Worm (Caenorhabditis elegans) whole organism, L1 larva: Measurements from ENCODE around the gene F32H5.4.

Experiments used
- C04F5.9 ChIP-seq: sonication (generic microtip); optimal IDR thresholded peaks from 2 replicates; lab custom pipeline; 2016; ENCODE audit warnings: missing genetic modification characterization, missing compliant biosample characterization
- C34B4.2 ChIP-seq: sonication (generic microtip); optimal IDR thresholded peaks from 2 replicates; lab custom pipeline; 2017; ENCODE audit warnings: mild to moderate bottlenecking, missing genetic modification characterization, missing compliant biosample characterization
- Y116A8C.19 ChIP-seq: sonication (generic microtip); optimal IDR thresholded peaks from 2 replicates; lab custom pipeline; 2016; ENCODE audit warnings: missing compliant biosample characterization, missing genetic modification characterization, borderline replicate concordance
- aha-1 ChIP-seq: fragments of 150-350 bp; optimal IDR thresholded peaks from 2 replicates; lab custom pipeline; 2014; ENCODE audit warnings: missing biosample characterization, missing genetic modification characterization
- aly-2 ChIP-seq: fragments of 150-350 bp; optimal IDR thresholded peaks from 2 replicates; lab custom pipeline; 2014; ENCODE audit warnings: missing biosample characterization, missing genetic modification characterization
- blmp-1 ChIP-seq: fragments of 150-350 bp; optimal IDR thresholded peaks from 2 replicates; lab custom pipeline; 2014; ENCODE audit warnings: missing biosample characterization, missing genetic modification characterization
- ceh-63 ChIP-seq: fragments of 200-800 bp; sonication (Bioruptor generic); optimal IDR thresholded peaks from 2 replicates; lab custom pipeline; 2018; ENCODE audit warnings: mild to moderate bottlenecking, missing genetic modification characterization, missing compliant biosample characterization
- ceh-8 ChIP-seq: fragments of 200-800 bp; sonication (Bioruptor generic); optimal IDR thresholded peaks from 2 replicates; lab custom pipeline; 2018; ENCODE audit warnings: mild to moderate bottlenecking, missing genetic modification characterization, moderate library complexity, missing compliant biosample characterization
- ces-1 ChIP-seq: fragments of 150-350 bp; optimal IDR thresholded peaks from 2 replicates; lab custom pipeline; 2014; ENCODE audit warnings: missing biosample characterization, missing genetic modification reagents, missing genetic modification characterization
- dpl-1 ChIP-seq, 3 experiments: fragments of 150-350 bp in 2 of 3; sonication (generic microtip) in 1 of 3; optimal IDR thresholded peaks; 2 replicates each; lab custom pipeline; 2014 to 2017; ENCODE audit warnings: missing biosample characterization in 3 of 3, missing genetic modification characterization in 3 of 3, missing genetic modification reagents in 3 of 3
- dsc-1 ChIP-seq: sonication (generic microtip); optimal IDR thresholded peaks from 2 replicates; lab custom pipeline; 2016; ENCODE audit warnings: mild to moderate bottlenecking, missing genetic modification characterization, missing compliant biosample characterization
- efl-1 ChIP-seq, 4 experiments: fragments of 150-350 bp; optimal IDR thresholded peaks in 3 of 4; peaks in 1 of 4; 1 replicate in 1 of 4; 2 replicates in 3 of 4; lab custom pipeline; 2014; ENCODE audit warnings: missing biosample characterization in 2 of 4, missing genetic modification characterization in 2 of 4, missing genetic modification reagents in 2 of 4
- efl-3 ChIP-seq: fragments of 200-800 bp; sonication (Bioruptor generic); optimal IDR thresholded peaks from 2 replicates; lab custom pipeline; 2018; ENCODE audit warnings: mild to moderate bottlenecking, missing genetic modification characterization, missing compliant biosample characterization
- egl-27 ChIP-seq, 2 experiments: fragments of 150-350 bp in 1 of 2; sonication (generic microtip); optimal IDR thresholded peaks; 3 replicates each; lab custom pipeline; 2017 to 2018; ENCODE audit warnings: missing biosample characterization in 2 of 2, missing genetic modification characterization in 2 of 2, missing genetic modification reagents in 2 of 2
- fkh-10 ChIP-seq: sonication (generic microtip); optimal IDR thresholded peaks from 2 replicates; lab custom pipeline; 2017; ENCODE audit warnings: missing biosample characterization, missing genetic modification reagents, missing genetic modification characterization
- fkh-4 ChIP-seq: sonication (generic microtip); optimal IDR thresholded peaks from 2 replicates; lab custom pipeline; 2016; ENCODE audit warnings: missing compliant biosample characterization, missing genetic modification characterization, borderline replicate concordance
- fos-1 ChIP-seq: fragments of 150-350 bp; optimal IDR thresholded peaks from 2 replicates; lab custom pipeline; 2014; ENCODE audit warnings: missing biosample characterization, missing genetic modification characterization
- grh-1 ChIP-seq: fragments of 200-800 bp; sonication (Bioruptor generic); IDR thresholded peaks from 2 replicates; pipeline ENCODE4 v1.3.6; 2022; ENCODE audit warnings: missing genetic modification reagents, missing genetic modification characterization, missing compliant biosample characterization
- hpl-2 ChIP-seq: fragments of 150-350 bp; optimal IDR thresholded peaks from 2 replicates; lab custom pipeline; 2014; ENCODE audit warnings: missing biosample characterization, missing genetic modification reagents, missing genetic modification characterization
- irx-1 ChIP-seq: sonication (generic microtip); optimal IDR thresholded peaks from 2 replicates; lab custom pipeline; 2016; ENCODE audit warnings: missing genetic modification characterization, missing compliant biosample characterization
- isw-1 ChIP-seq: fragments of 200-800 bp; sonication (Bioruptor generic); IDR thresholded peaks from 2 replicates; pipeline ENCODE4 v1.3.6; 2022; ENCODE audit warnings: missing genetic modification characterization, missing compliant biosample characterization
- jun-1 ChIP-seq: fragments of 150-350 bp; optimal IDR thresholded peaks from 2 replicates; lab custom pipeline; 2014; ENCODE audit warnings: missing biosample characterization, missing genetic modification reagents, missing genetic modification characterization
- lin-13 ChIP-seq: fragments of 150-350 bp; optimal IDR thresholded peaks from 2 replicates; lab custom pipeline; 2014; ENCODE audit warnings: missing biosample characterization, missing genetic modification reagents, missing genetic modification characterization
- lin-14 ChIP-seq: fragments of 200-800 bp; sonication (Bioruptor generic); optimal IDR thresholded peaks from 2 replicates; lab custom pipeline; 2018; ENCODE audit warnings: mild to moderate bottlenecking, missing genetic modification characterization, moderate library complexity, missing compliant biosample characterization
- lsy-2 ChIP-seq, 2 experiments: fragments of 150-350 bp; optimal IDR thresholded peaks; 2 replicates each; lab custom pipeline; 2014; ENCODE audit warnings: missing biosample characterization in 2 of 2, missing genetic modification characterization in 2 of 2
- mdl-1 ChIP-seq, 2 experiments: fragments of 150-350 bp; optimal IDR thresholded peaks; 2 replicates each; lab custom pipeline; 2014 to 2017; ENCODE audit warnings: missing biosample characterization in 2 of 2, missing genetic modification characterization in 2 of 2, inconsistent platforms in 1 of 2
- mef-2 ChIP-seq: fragments of 150-350 bp; optimal IDR thresholded peaks from 2 replicates; lab custom pipeline; 2014; ENCODE audit warnings: missing biosample characterization, missing genetic modification characterization
- mep-1 ChIP-seq: fragments of 150-350 bp; optimal IDR thresholded peaks from 2 replicates; lab custom pipeline; 2014; ENCODE audit warnings: missing biosample characterization, missing genetic modification characterization
- nhr-11 ChIP-seq: fragments of 150-350 bp; optimal IDR thresholded peaks from 2 replicates; lab custom pipeline; 2014; ENCODE audit warnings: missing biosample characterization, missing genetic modification characterization
- nhr-12 ChIP-seq: sonication (generic microtip); optimal IDR thresholded peaks from 2 replicates; lab custom pipeline; 2017; ENCODE audit warnings: missing biosample characterization, missing genetic modification characterization
- nhr-19 ChIP-seq: fragments of 200-800 bp; sonication (Bioruptor generic); conservative IDR thresholded peaks from 2 replicates; pipeline ENCODE4 v1.3.6; 2022; ENCODE audit warnings: missing genetic modification characterization, missing compliant biosample characterization
- nhr-20 ChIP-seq: sonication (generic microtip); optimal IDR thresholded peaks from 2 replicates; lab custom pipeline; 2016; ENCODE audit warnings: mild to moderate bottlenecking, missing genetic modification characterization, missing compliant biosample characterization
- nhr-47 ChIP-seq: sonication (generic microtip); optimal IDR thresholded peaks from 2 replicates; lab custom pipeline; 2016; ENCODE audit warnings: mild to moderate bottlenecking, missing genetic modification characterization, moderate library complexity, missing compliant biosample characterization
- nhr-76 ChIP-seq: sonication (generic microtip); optimal IDR thresholded peaks from 2 replicates; lab custom pipeline; 2017; ENCODE audit warnings: missing biosample characterization, missing genetic modification characterization
- nhr-85 ChIP-seq: sonication (generic microtip); peaks from one replicate; lab custom pipeline; 2016; ENCODE audit warnings: missing genetic modification characterization, inconsistent platforms, missing compliant biosample characterization
- nhr-90 ChIP-seq: sonication (generic microtip); optimal IDR thresholded peaks from 2 replicates; lab custom pipeline; 2016; ENCODE audit warnings: mild to moderate bottlenecking, missing genetic modification characterization, missing compliant biosample characterization; ENCODE audit not compliant: poor library complexity
- pag-3 ChIP-seq: sonication (generic microtip); optimal IDR thresholded peaks from 2 replicates; lab custom pipeline; 2017; ENCODE audit warnings: missing genetic modification characterization, mild to moderate bottlenecking, missing compliant biosample characterization, antibody characterized with exemption, borderline replicate concordance; ENCODE audit not compliant: insufficient read depth
- pqm-1 ChIP-seq: sonication (generic microtip); optimal IDR thresholded peaks from 3 replicates; lab custom pipeline; 2017; ENCODE audit warnings: missing biosample characterization, missing genetic modification characterization
- rnt-1 ChIP-seq: sonication (generic microtip); optimal IDR thresholded peaks from 2 replicates; lab custom pipeline; 2016; ENCODE audit warnings: mild to moderate bottlenecking, missing genetic modification characterization, moderate library complexity, missing compliant biosample characterization
- snu-23 ChIP-seq: sonication (generic microtip); optimal IDR thresholded peaks from 2 replicates; lab custom pipeline; 2016; ENCODE audit warnings: missing genetic modification characterization, missing compliant biosample characterization
- sox-4 ChIP-seq: sonication (generic microtip); optimal IDR thresholded peaks from 2 replicates; lab custom pipeline; 2016; ENCODE audit warnings: missing genetic modification characterization, missing compliant biosample characterization
- sup-37 ChIP-seq: fragments of 200-800 bp; sonication (Bioruptor generic); optimal IDR thresholded peaks from 2 replicates; lab custom pipeline; 2018; ENCODE audit warnings: mild to moderate bottlenecking, missing genetic modification characterization, missing compliant biosample characterization
- swsn-7 ChIP-seq: sonication (generic microtip); optimal IDR thresholded peaks from 2 replicates; lab custom pipeline; 2016; ENCODE audit warnings: missing genetic modification characterization, missing compliant biosample characterization
- unc-130 ChIP-seq: fragments of 150-350 bp; optimal IDR thresholded peaks from 2 replicates; lab custom pipeline; 2017; ENCODE audit warnings: missing biosample characterization, missing genetic modification characterization, inconsistent platforms
- unc-30 ChIP-seq: sonication (generic microtip); optimal IDR thresholded peaks from 2 replicates; lab custom pipeline; 2017; ENCODE audit warnings: missing biosample characterization, missing genetic modification characterization
- unc-62 ChIP-seq: fragments of 150-350 bp; optimal IDR thresholded peaks from 2 replicates; lab custom pipeline; 2014; ENCODE audit warnings: missing biosample characterization, missing genetic modification reagents, missing genetic modification characterization
- unc-86 ChIP-seq: sonication (generic microtip); optimal IDR thresholded peaks from 2 replicates; lab custom pipeline; 2016; ENCODE audit warnings: missing genetic modification characterization, missing compliant biosample characterization
- unc-98 ChIP-seq: fragments of 200-800 bp; sonication (Bioruptor generic); IDR thresholded peaks from 2 replicates; pipeline ENCODE4 v1.3.6; 2022; ENCODE audit warnings: missing genetic modification characterization, missing compliant biosample characterization
- vab-15 ChIP-seq: sonication (generic microtip); optimal IDR thresholded peaks from 2 replicates; lab custom pipeline; 2017; ENCODE audit warnings: missing genotype, mild to moderate bottlenecking, missing genetic modification characterization, missing compliant biosample characterization
- xbp-1 ChIP-seq: sonication (generic microtip); optimal IDR thresholded peaks from 2 replicates; lab custom pipeline; 2016; ENCODE audit warnings: missing genetic modification characterization, missing compliant biosample characterization
- zag-1 ChIP-seq: fragments of 150-350 bp; optimal IDR thresholded peaks from 2 replicates; lab custom pipeline; 2014; ENCODE audit warnings: missing biosample characterization, missing genetic modification characterization
- ztf-11 ChIP-seq, 2 experiments: sonication (generic microtip); optimal IDR thresholded peaks; 2 replicates each; lab custom pipeline; 2016 to 2017; ENCODE audit warnings: missing genetic modification characterization in 2 of 2, missing biosample characterization in 1 of 2, missing compliant biosample characterization in 1 of 2
- ztf-4 ChIP-seq: fragments of 150-350 bp; optimal IDR thresholded peaks from 2 replicates; lab custom pipeline; 2014; ENCODE audit warnings: missing biosample characterization, missing genetic modification characterization

Gene F32H5.4

DNA sequence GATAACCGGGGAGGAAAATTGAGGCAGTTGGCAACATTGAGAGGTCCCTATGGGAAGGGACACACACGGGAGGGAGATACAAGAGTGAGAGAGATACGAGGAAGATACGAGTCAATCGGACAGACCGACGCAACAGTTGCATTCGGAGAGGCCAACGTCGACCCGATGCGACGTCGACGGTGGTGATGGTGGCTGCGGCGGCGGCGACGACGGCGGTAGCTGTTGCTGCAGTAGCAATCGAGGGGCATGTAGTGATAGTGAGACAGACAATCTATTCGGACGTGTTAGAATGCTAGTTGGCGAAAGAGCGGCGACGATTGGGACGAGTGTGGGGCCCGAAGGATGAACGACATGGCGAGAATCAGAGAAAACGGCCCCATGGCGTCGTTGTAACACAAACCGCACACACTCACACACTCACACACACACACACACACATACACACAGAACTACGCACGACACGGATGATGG lies 33.0 kb downstream of the F32H5.4 start:
- TF ChIP-seq ces-1 (no peak), pag-3 (tag; lab: Kevin White, UChicago) (no peak), xbp-1 (tag; lab: Kevin White, UChicago) (peak; percentile 12), nhr-47 (tag; lab: Kevin White, UChicago) (peak; percentile 18), rnt-1 (tag; lab: Kevin White, UChicago) (peak; percentile 79), jun-1 (tag; lab: Kevin White, UChicago) (no peak), sup-37 (no peak), snu-23 (GFP tag; lab: Kevin White, UChicago) (peak; percentile 49), vab-15 (tag; lab: Kevin White, UChicago) (no peak), Y116A8C.19 (tag; lab: Kevin White, UChicago) (no peak), nhr-76 (no peak), unc-86 (no peak), mdl-1 (tag; optimal IDR thresholded peaks at IDR 0.05; lab: Kevin White, UChicago) (peak in 1 of 2 experiments; percentile 17), fkh-10 (GFP tag; lab: Kevin White, UChicago) (no peak), mep-1 (no peak), fos-1 (tag; lab: Kevin White, UChicago) (no peak), isw-1 (no peak), nhr-11 (no peak), ztf-4 (tag; lab: Kevin White, UChicago) (no peak), egl-27 (tag; optimal IDR thresholded peaks at IDR 0.05; lab: Kevin White, UChicago) (no peak), unc-62 (GFP tag; lab: Kevin White, UChicago) (no peak), grh-1 (no peak), mef-2 (tag; lab: Kevin White, UChicago) (no peak), fkh-4 (no peak), C04F5.9 (no peak), sox-4 (tag; lab: Kevin White, UChicago) (no peak), lsy-2 (tag; optimal IDR thresholded peaks at IDR 0.05; lab: Kevin White, UChicago) (peak; percentile 9 to 24), aly-2 (tag; lab: Kevin White, UChicago) (no peak), unc-98 (GFP tag; lab: Robert Waterston, UW) (no peak), C34B4.2 (tag; lab: Kevin White, UChicago) (no peak), nhr-90 (tag; lab: Kevin White, UChicago) (no peak), unc-130 (tag; lab: Kevin White, UChicago) (peak; percentile 62), nhr-20 (tag; lab: Kevin White, UChicago) (peak; percentile 25), nhr-12 (tag; lab: Kevin White, UChicago) (no peak), efl-3 (GFP tag; lab: Kevin White, UChicago) (no peak), swsn-7 (peak; percentile 36), aha-1 (tag; lab: Kevin White, UChicago) (no peak), nhr-85 (tag; lab: Kevin White, UChicago) (peak; percentile 53), zag-1 (no peak), lin-13 (GFP tag; lab: Kevin White, UChicago) (no peak), ceh-63 (GFP tag; lab: Kevin White, UChicago) (no peak), hpl-2 (GFP tag; lab: Kevin White, UChicago) (no peak), nhr-19 (GFP tag; lab: Robert Waterston, UW) (peak; percentile 49; the same call in 1 of the 2 replicates), pqm-1 (tag; lab: Kevin White, UChicago) (no peak), dpl-1 (GFP tag; optimal IDR thresholded peaks at IDR 0.05; lab: Kevin White, UChicago) (no peak), unc-30 (no peak), ceh-8 (GFP tag; lab: Kevin White, UChicago) (no peak), lin-14 (peak; percentile 46), ztf-11 (tag; optimal IDR thresholded peaks at IDR 0.05; lab: Kevin White, UChicago) (no peak), efl-1 (optimal IDR thresholded peaks at IDR 0.05; lab: Kevin White, UChicago) (no peak), efl-1 (GFP tag; optimal IDR thresholded peaks at IDR 0.05 in 1 of 2; lab: Kevin White, UChicago) (peak in 1 of 2 experiments; percentile 92), dsc-1 (peak; percentile 9), blmp-1 (tag; lab: Kevin White, UChicago) (peak; percentile 74), irx-1 (no peak)
